Worm (Caenorhabditis elegans): ENCODE results near the gene cnd-1.

Gene cnd-1

ce11 chrIII:5208992-5209391, 35.4 kb downstream of the cnd-1 start, which contains the start of gene syx-16:
TSS of gene syx-16 (minus strand) at chrIII:5209109.
- no peak for TF ChIP-seq ets-7 (tag; optimal IDR thresholded peaks at IDR 0.05)
- TF ChIP-seq ceh-13 (GFP tag; optimal IDR thresholded peaks at IDR 0.05): no peak
- TF ChIP-seq hnd-1 (tag; optimal IDR thresholded peaks at IDR 0.05): no peak
- no peak for TF ChIP-seq B0310.2 (tag; optimal IDR thresholded peaks at IDR 0.05)
- TF ChIP-seq flt-1 (GFP tag; IDR thresholded peaks at IDR 0.05): no peak
- TF ChIP-seq tbx-37 (GFP tag; conservative IDR thresholded peaks at IDR 0.05): no peak

ce11 chrIII:5206861-5207414, 37.5 kb downstream of the cnd-1 start, which contains the start of gene morc-1:
TSS of gene morc-1 (minus strand) at chrIII:5206911.
- TF ChIP-seq sea-1 (GFP tag; conservative IDR thresholded peaks at IDR 0.05) (no peak), scrt-1 (GFP tag; IDR thresholded peaks at IDR 0.05) (0 out of 2 replicates have a peak, but pooled peaks have one; percentile 9)

DNA sequence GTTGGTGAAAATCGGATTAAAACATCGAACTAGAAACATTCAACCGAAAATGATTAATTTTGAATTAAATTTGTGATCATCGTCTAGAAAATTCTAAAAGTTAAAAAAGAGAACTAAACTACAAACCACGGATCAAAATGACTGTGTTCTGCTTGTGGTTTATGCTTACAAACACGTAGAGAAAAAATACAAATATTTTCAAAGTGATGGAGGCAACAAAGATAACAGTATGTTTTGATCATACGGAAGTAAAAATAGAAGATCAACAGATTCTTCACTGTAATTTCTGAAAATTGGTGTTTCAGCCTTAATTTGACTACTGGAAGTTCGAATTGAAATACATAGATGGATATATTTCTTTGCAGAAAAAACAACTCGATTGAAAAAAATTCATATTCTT, 41.1 kb downstream of the cnd-1 start:
- no peak for TF ChIP-seq ceh-36 (tag; optimal IDR thresholded peaks at IDR 0.05)
- no peak for TF ChIP-seq ets-7 (tag; optimal IDR thresholded peaks at IDR 0.05)
- TF ChIP-seq ama-1 (optimal IDR thresholded peaks at IDR 0.05): no peak
- TF ChIP-seq F13C5.2 (tag; optimal IDR thresholded peaks at IDR 0.05): no peak
- TF ChIP-seq tra-4 (tag; optimal IDR thresholded peaks at IDR 0.05): no peak
- TF ChIP-seq ceh-13 (GFP tag; optimal IDR thresholded peaks at IDR 0.05): no peak
- TF ChIP-seq B0310.2 (tag; optimal IDR thresholded peaks at IDR 0.05): no peak
- no peak for TF ChIP-seq hmbx-1 (tag; optimal IDR thresholded peaks at IDR 0.05)

ce11 chrIII:5202641-5203040, 41.8 kb downstream of the cnd-1 start:
- no peak for TF ChIP-seq ama-1 (optimal IDR thresholded peaks at IDR 0.05)
- TF ChIP-seq scrt-1 (GFP tag; IDR thresholded peaks at IDR 0.05): no peak
- no peak for TF ChIP-seq hmbx-1 (tag; optimal IDR thresholded peaks at IDR 0.05)
- no peak for TF ChIP-seq tbx-37 (GFP tag; conservative IDR thresholded peaks at IDR 0.05)
- no peak for TF ChIP-seq tbx-11 (GFP tag; IDR thresholded peaks at IDR 0.05)
- TF ChIP-seq hmg-4 (GFP tag; optimal IDR thresholded peaks at IDR 0.05): no peak
- no peak for TF ChIP-seq tra-4 (tag; optimal IDR thresholded peaks at IDR 0.05)

DNA sequence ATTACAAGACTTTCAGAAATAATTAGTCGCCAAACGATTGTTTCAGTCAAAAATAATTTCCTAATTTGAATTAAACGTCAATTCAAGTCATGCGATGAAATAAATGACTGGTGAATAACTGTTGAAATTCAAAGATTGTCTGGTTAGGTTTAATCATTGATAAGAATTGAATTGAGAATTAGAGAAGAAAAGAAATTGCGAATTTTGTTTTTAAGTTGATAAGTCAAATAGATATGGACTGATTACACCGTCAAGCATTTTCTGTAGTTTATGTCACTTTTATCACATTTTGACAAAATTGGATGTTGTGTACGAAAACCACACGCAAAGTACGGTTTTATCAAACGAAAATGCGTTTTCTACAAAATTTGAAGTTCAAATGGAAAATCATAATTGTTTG, 43.2 kb downstream of the cnd-1 start:
- TF ChIP-seq ama-1 (optimal IDR thresholded peaks at IDR 0.05): no peak
- no peak for TF ChIP-seq tra-4 (tag; optimal IDR thresholded peaks at IDR 0.05)
- no peak for TF ChIP-seq tbx-11 (GFP tag; IDR thresholded peaks at IDR 0.05)
- no peak for TF ChIP-seq ceh-36 (tag; optimal IDR thresholded peaks at IDR 0.05)
- no peak for TF ChIP-seq flt-1 (GFP tag; IDR thresholded peaks at IDR 0.05)
- no peak for TF ChIP-seq hmbx-1 (tag; optimal IDR thresholded peaks at IDR 0.05)
- TF ChIP-seq ceh-13 (GFP tag; optimal IDR thresholded peaks at IDR 0.05): no peak
- TF ChIP-seq aly-1 (tag; optimal IDR thresholded peaks at IDR 0.05): no peak
- TF ChIP-seq tbx-37 (GFP tag; conservative IDR thresholded peaks at IDR 0.05): no peak
- TF ChIP-seq ets-7 (tag; optimal IDR thresholded peaks at IDR 0.05): no peak
- no peak for TF ChIP-seq hmg-4 (GFP tag; optimal IDR thresholded peaks at IDR 0.05)
- TF ChIP-seq hnd-1 (tag; optimal IDR thresholded peaks at IDR 0.05): no peak
- TF ChIP-seq B0310.2 (tag; optimal IDR thresholded peaks at IDR 0.05): no peak
- no peak for TF ChIP-seq F13C5.2 (tag; optimal IDR thresholded peaks at IDR 0.05)
- TF ChIP-seq sea-1 (GFP tag; conservative IDR thresholded peaks at IDR 0.05): no peak
- TF ChIP-seq scrt-1 (GFP tag; IDR thresholded peaks at IDR 0.05): no peak

DNA sequence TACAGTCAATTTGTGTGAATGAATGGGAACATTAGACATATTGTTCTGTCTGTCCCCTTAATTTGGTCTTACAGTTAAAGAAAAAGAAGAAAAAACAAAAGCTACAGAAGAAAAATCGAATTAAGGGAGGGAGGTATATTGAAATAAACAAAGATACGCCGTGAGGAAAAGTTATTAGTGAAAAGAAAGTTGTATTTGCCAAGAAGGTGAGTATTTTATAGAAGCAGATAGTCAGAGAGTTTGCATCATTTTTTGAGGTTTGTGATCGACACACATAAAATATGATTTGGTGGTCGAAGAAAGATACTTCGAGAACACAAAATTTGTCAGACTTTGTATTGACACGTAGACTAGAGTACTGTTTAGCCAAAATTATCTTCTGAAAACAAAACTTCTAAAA, 44.1 kb downstream of the cnd-1 start:
- TF ChIP-seq tbx-37 (GFP tag; conservative IDR thresholded peaks at IDR 0.05) (no peak), B0310.2 (tag; optimal IDR thresholded peaks at IDR 0.05) (no peak), aly-1 (tag; optimal IDR thresholded peaks at IDR 0.05) (no peak), ama-1 (optimal IDR thresholded peaks at IDR 0.05) (no peak), F13C5.2 (tag; optimal IDR thresholded peaks at IDR 0.05) (no peak), ets-7 (tag; optimal IDR thresholded peaks at IDR 0.05) (no peak), sea-1 (GFP tag; conservative IDR thresholded peaks at IDR 0.05) (no peak), ceh-36 (tag; optimal IDR thresholded peaks at IDR 0.05) (no peak), hmbx-1 (tag; optimal IDR thresholded peaks at IDR 0.05) (no peak), hnd-1 (tag; optimal IDR thresholded peaks at IDR 0.05) (no peak), scrt-1 (GFP tag; IDR thresholded peaks at IDR 0.05) (no peak)

DNA sequence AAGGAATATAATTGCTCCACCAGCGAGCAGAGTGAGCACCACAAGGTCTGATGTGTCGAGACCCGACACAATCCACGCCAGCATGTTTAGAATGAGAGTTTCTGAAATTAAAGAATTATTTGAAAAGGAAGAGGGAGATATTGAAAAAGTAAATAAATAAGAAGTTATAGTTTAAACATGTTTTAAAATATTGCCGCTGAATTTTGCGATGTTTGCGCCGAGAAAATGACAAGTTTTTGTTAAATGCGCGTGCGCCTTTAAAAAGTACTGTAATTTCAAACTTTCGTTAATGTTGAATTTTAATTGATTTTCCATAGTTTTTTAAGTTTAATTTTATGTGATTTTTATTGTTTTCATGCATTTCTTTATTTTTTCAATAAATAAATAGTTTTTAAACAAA, 44.9 kb downstream of the cnd-1 start, which contains the start of gene emb-8:
Gene emb-8, minus strand, starts transcription at position 101 of the 400 bp plus-strand sequence.
- TF ChIP-seq ama-1 (optimal IDR thresholded peaks at IDR 0.05) (no peak), ets-7 (tag; optimal IDR thresholded peaks at IDR 0.05) (no peak), F13C5.2 (tag; optimal IDR thresholded peaks at IDR 0.05) (no peak), scrt-1 (GFP tag; IDR thresholded peaks at IDR 0.05) (no peak), B0310.2 (tag; optimal IDR thresholded peaks at IDR 0.05) (no peak), tra-4 (tag; optimal IDR thresholded peaks at IDR 0.05) (no peak), ceh-36 (tag; optimal IDR thresholded peaks at IDR 0.05) (no peak), flt-1 (GFP tag; IDR thresholded peaks at IDR 0.05) (no peak), pes-1 (GFP tag; IDR thresholded peaks at IDR 0.05) (no peak), tbx-37 (GFP tag; conservative IDR thresholded peaks at IDR 0.05) (no peak), tbx-11 (GFP tag; IDR thresholded peaks at IDR 0.05) (no peak), hmbx-1 (tag; optimal IDR thresholded peaks at IDR 0.05) (no peak), ceh-13 (GFP tag; optimal IDR thresholded peaks at IDR 0.05) (no peak), hnd-1 (tag; optimal IDR thresholded peaks at IDR 0.05) (no peak), sea-1 (GFP tag; conservative IDR thresholded peaks at IDR 0.05) (no peak), hmg-4 (GFP tag; optimal IDR thresholded peaks at IDR 0.05) (no peak), aly-1 (tag; optimal IDR thresholded peaks at IDR 0.05) (no peak)

DNA sequence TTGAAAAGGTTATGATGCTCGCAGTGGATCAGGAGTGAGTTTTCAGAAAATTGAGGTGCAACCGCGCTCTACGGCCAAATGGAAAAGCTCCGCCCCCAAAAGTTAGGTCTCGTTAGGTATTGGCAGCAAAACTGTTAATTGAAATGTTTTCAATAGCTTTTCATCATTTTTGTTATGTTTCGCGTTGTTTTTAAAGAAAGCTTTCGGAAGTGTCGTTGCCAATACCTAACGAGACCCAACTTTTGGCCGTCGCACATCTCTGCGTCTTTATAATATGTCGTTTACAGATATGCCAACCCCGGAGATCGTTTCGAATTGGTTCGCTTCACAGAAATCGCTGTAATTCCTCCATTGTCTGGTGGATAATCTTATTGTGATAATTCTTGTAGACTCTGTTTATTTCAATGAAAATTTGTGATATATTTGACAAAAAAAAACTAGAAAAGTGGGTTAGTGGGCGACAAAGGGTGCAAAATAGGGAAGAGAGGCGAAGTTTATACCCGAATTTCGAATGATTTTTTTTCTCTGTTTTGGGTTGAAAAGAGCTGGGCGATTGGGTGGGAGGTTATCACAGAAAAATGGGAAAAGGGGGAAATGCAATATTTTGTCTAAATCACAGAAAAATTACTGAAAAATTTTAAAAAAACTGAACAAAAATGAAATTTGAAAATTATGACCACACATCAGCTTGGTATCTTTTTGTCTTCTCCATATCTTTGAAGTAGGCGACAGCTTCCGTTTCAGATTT, 48.0 kb downstream of the cnd-1 start:
- TF ChIP-seq flt-1 (GFP tag; IDR thresholded peaks at IDR 0.05) (no peak), sea-1 (GFP tag; conservative IDR thresholded peaks at IDR 0.05) (no peak), ets-7 (tag; optimal IDR thresholded peaks at IDR 0.05) (no peak), hmbx-1 (tag; optimal IDR thresholded peaks at IDR 0.05) (no peak), aly-1 (tag; optimal IDR thresholded peaks at IDR 0.05) (no peak), ceh-36 (tag; optimal IDR thresholded peaks at IDR 0.05) (no peak), ceh-13 (GFP tag; optimal IDR thresholded peaks at IDR 0.05) (no peak), scrt-1 (GFP tag; IDR thresholded peaks at IDR 0.05) (no peak), tbx-37 (GFP tag; conservative IDR thresholded peaks at IDR 0.05) (no peak), tra-4 (tag; optimal IDR thresholded peaks at IDR 0.05) (no peak), hnd-1 (tag; optimal IDR thresholded peaks at IDR 0.05) (no peak), pes-1 (GFP tag; IDR thresholded peaks at IDR 0.05) (no peak), tbx-11 (GFP tag; IDR thresholded peaks at IDR 0.05) (no peak), hmg-4 (GFP tag; optimal IDR thresholded peaks at IDR 0.05) (no peak), F13C5.2 (tag; optimal IDR thresholded peaks at IDR 0.05) (no peak), B0310.2 (tag; optimal IDR thresholded peaks at IDR 0.05) (no peak), ama-1 (optimal IDR thresholded peaks at IDR 0.05) (no peak)

All from whole organism, early embryonic.